Fruit fly (Drosophila melanogaster) whole organism, embryonic: ENCODE data around the gene CG15403.

Experiments used
- Aef1 ChIP-seq: fragments of 200-800 bp; sonication (Bioruptor generic); IDR thresholded peaks from 3 replicates; pipeline ENCODE4 v1.3.6; 2022; ENCODE audit warnings: missing biosample characterization, missing genetic modification characterization
- Atf6 ChIP-seq: fragments of 200-800 bp; sonication (Bioruptor generic); IDR thresholded peaks from 2 replicates; pipeline ENCODE4 v1.3.6; 2022; ENCODE audit warnings: missing biosample characterization, missing genetic modification characterization
- Bdp1 ChIP-seq: fragments of 200-800 bp; sonication (Bioruptor generic); optimal IDR thresholded peaks from 3 replicates; lab custom pipeline; 2016; ENCODE audit warnings: missing biosample characterization, missing genetic modification characterization
- CG11696 ChIP-seq: fragments of 200-800 bp; sonication (Bioruptor generic); IDR thresholded peaks from 2 replicates; pipeline ENCODE4 v1.3.6; 2022; ENCODE audit warnings: missing biosample characterization, missing genetic modification characterization
- CG12071 ChIP-seq: fragments of 200-800 bp; sonication (Bioruptor generic); optimal IDR thresholded peaks from 3 replicates; lab custom pipeline; 2018; ENCODE audit warnings: missing biosample characterization, mild to moderate bottlenecking, missing genetic modification characterization
- CG1233 ChIP-seq: fragments of 200-800 bp; sonication (Bioruptor generic); optimal IDR thresholded peaks from 4 replicates; lab custom pipeline; 2018; ENCODE audit warnings: missing biosample characterization, mild to moderate bottlenecking, missing genetic modification characterization
- CG12769 ChIP-seq: fragments of 200-800 bp; sonication (Bioruptor generic); optimal IDR thresholded peaks from 2 replicates; lab custom pipeline; 2019; ENCODE audit warnings: missing biosample characterization, mild to moderate bottlenecking, missing genetic modification characterization, moderate library complexity
- CG13624 ChIP-seq: fragments of 200-800 bp; sonication (Bioruptor generic); optimal IDR thresholded peaks from 2 replicates; lab custom pipeline; 2016; ENCODE audit warnings: missing biosample characterization, missing genetic modification characterization
- CG15269 ChIP-seq: fragments of 200-800 bp; sonication (Bioruptor generic); optimal IDR thresholded peaks from 2 replicates; lab custom pipeline; 2018; ENCODE audit warnings: missing biosample characterization, mild to moderate bottlenecking, missing genetic modification characterization, moderate library complexity
- CG17385 ChIP-seq: fragments of 200-800 bp; sonication (Bioruptor generic); optimal IDR thresholded peaks from 3 replicates; lab custom pipeline; 2018; ENCODE audit warnings: missing biosample characterization, mild to moderate bottlenecking, missing genetic modification characterization
- CG1792 ChIP-seq: fragments of 200-800 bp; sonication (Bioruptor generic); optimal IDR thresholded peaks from 2 replicates; lab custom pipeline; 2016; ENCODE audit warnings: missing biosample characterization, missing genetic modification characterization
- CG2202 ChIP-seq: fragments of 200-800 bp; sonication (Bioruptor generic); optimal IDR thresholded peaks from 2 replicates; lab custom pipeline; 2018; ENCODE audit warnings: missing biosample characterization, mild to moderate bottlenecking, missing genetic modification characterization
- CG2678 ChIP-seq: fragments of 200-800 bp; sonication (Bioruptor generic); optimal IDR thresholded peaks from 3 replicates; lab custom pipeline; 2019; ENCODE audit warnings: missing biosample characterization, mild to moderate bottlenecking, missing genetic modification characterization, moderate library complexity
- CG2712 ChIP-seq: fragments of 200-800 bp; optimal IDR thresholded peaks from 3 replicates; lab custom pipeline; 2019; ENCODE audit warnings: missing biosample characterization, mild to moderate bottlenecking, missing genetic modification characterization, moderate library complexity
- CG32767 ChIP-seq: fragments of 200-800 bp; sonication (Bioruptor generic); IDR thresholded peaks from 2 replicates; pipeline ENCODE4 v1.3.6; 2022; ENCODE audit warnings: missing biosample characterization, missing genetic modification characterization
- CG3281 ChIP-seq: fragments of 200-800 bp; sonication (Bioruptor generic); optimal IDR thresholded peaks from 3 replicates; lab custom pipeline; 2017; ENCODE audit warnings: missing biosample characterization, mild to moderate bottlenecking, missing genetic modification characterization
- CG3407 ChIP-seq: fragments of 200-800 bp; sonication (Bioruptor generic); optimal IDR thresholded peaks from 2 replicates; lab custom pipeline; 2018; ENCODE audit warnings: missing biosample characterization, mild to moderate bottlenecking, missing genetic modification characterization
- CG34376 ChIP-seq: fragments of 200-800 bp; sonication (Bioruptor generic); optimal IDR thresholded peaks from 2 replicates; lab custom pipeline; 2018; ENCODE audit warnings: missing biosample characterization, mild to moderate bottlenecking, missing genetic modification characterization
- CG4707 ChIP-seq: fragments of 200-800 bp; sonication (Bioruptor generic); optimal IDR thresholded peaks from 2 replicates; lab custom pipeline; 2018; ENCODE audit warnings: missing biosample characterization, mild to moderate bottlenecking, missing genetic modification characterization, moderate library complexity
- CG6813 ChIP-seq: fragments of 200-800 bp; sonication (Bioruptor generic); optimal IDR thresholded peaks from 2 replicates; lab custom pipeline; 2017; ENCODE audit warnings: missing biosample characterization, missing genetic modification characterization, mild to moderate bottlenecking, moderate library complexity, missing genetic modification reagents
- CG7745 ChIP-seq: fragments of 200-800 bp; sonication (Bioruptor generic); optimal IDR thresholded peaks from 2 replicates; lab custom pipeline; 2018; ENCODE audit warnings: missing biosample characterization, mild to moderate bottlenecking, missing genetic modification characterization, moderate library complexity
- CG9797 ChIP-seq: fragments of 200-800 bp; sonication (Bioruptor generic); optimal IDR thresholded peaks from 3 replicates; lab custom pipeline; 2018; ENCODE audit warnings: missing biosample characterization, mild to moderate bottlenecking, missing genetic modification characterization
- HLH3B ChIP-seq: fragments of 200-800 bp; sonication (Bioruptor generic); IDR thresholded peaks from 2 replicates; pipeline ENCODE4 v1.3.6; 2022; ENCODE audit warnings: missing biosample characterization, missing genetic modification characterization
- HLH54F ChIP-seq: fragments of 200-800 bp; sonication (Bioruptor generic); optimal IDR thresholded peaks from 3 replicates; lab custom pipeline; 2016; ENCODE audit warnings: missing biosample characterization, missing genetic modification characterization
- Hand ChIP-seq: fragments of 200-800 bp; sonication (Bioruptor generic); optimal IDR thresholded peaks from 2 replicates; lab custom pipeline; 2017; ENCODE audit warnings: mild to moderate bottlenecking, missing biosample characterization, missing genetic modification reagents, missing genetic modification characterization
- Hey ChIP-seq: fragments of 200-800 bp; sonication (Bioruptor generic); optimal IDR thresholded peaks from 3 replicates; lab custom pipeline; 2018; ENCODE audit warnings: missing biosample characterization, mild to moderate bottlenecking, missing genetic modification characterization
- HmgZ ChIP-seq: fragments of 200-800 bp; sonication (Bioruptor generic); optimal IDR thresholded peaks from 2 replicates; lab custom pipeline; 2018; ENCODE audit warnings: missing biosample characterization, mild to moderate bottlenecking, missing genetic modification characterization
- MTF-1 ChIP-seq: fragments of 200-800 bp; sonication (Bioruptor generic); optimal IDR thresholded peaks from 2 replicates; lab custom pipeline; 2018; ENCODE audit warnings: missing biosample characterization, mild to moderate bottlenecking, missing genetic modification characterization, borderline replicate concordance
- Mad ChIP-seq: fragments of 200-800 bp; sonication (Bioruptor generic); optimal IDR thresholded peaks from 2 replicates; lab custom pipeline; 2016; ENCODE audit warnings: missing biosample characterization, missing genetic modification characterization
- NC2β ChIP-seq: fragments of 200-800 bp; sonication (Bioruptor generic); optimal IDR thresholded peaks from 2 replicates; lab custom pipeline; 2016; ENCODE audit warnings: missing biosample characterization, missing genetic modification characterization
- bowl ChIP-seq: fragments of 200-800 bp; sonication (Bioruptor generic); IDR thresholded peaks from 2 replicates; pipeline ENCODE4 v1.3.6; 2022; ENCODE audit warnings: missing biosample characterization, missing genetic modification characterization
- caup ChIP-seq: fragments of 200-800 bp; sonication (Bioruptor generic); optimal IDR thresholded peaks from 3 replicates; lab custom pipeline; 2017; ENCODE audit warnings: missing biosample characterization, mild to moderate bottlenecking, missing genetic modification characterization, moderate library complexity; ENCODE audit not compliant: severe bottlenecking
- exex ChIP-seq: fragments of 200-800 bp; sonication (Bioruptor generic); optimal IDR thresholded peaks from 4 replicates; lab custom pipeline; 2018; ENCODE audit warnings: missing biosample characterization, mild to moderate bottlenecking, missing genetic modification characterization, moderate library complexity
- gem ChIP-seq: fragments of 200-800 bp; sonication (Bioruptor generic); optimal IDR thresholded peaks from 2 replicates; lab custom pipeline; 2019; ENCODE audit warnings: missing biosample characterization, mild to moderate bottlenecking, missing genetic modification characterization, moderate library complexity
- grn ChIP-seq: fragments of 200-800 bp; sonication (Bioruptor generic); optimal IDR thresholded peaks from 3 replicates; lab custom pipeline; 2017; ENCODE audit warnings: missing biosample characterization, missing genetic modification characterization
- h ChIP-seq: fragments of >200 bp; optimal IDR thresholded peaks from 2 replicates; lab custom pipeline; 2017
- hbn ChIP-seq: fragments of 200-800 bp; sonication (Bioruptor generic); IDR thresholded peaks from 2 replicates; pipeline ENCODE4 v1.3.6; 2022; ENCODE audit warnings: missing biosample characterization, missing genetic modification characterization; ENCODE audit not compliant: partially characterized antibody
- hkb ChIP-seq, 2 experiments: fragments of 200-800 bp in 1 of 2; fragments of >200 bp in 1 of 2; sonication (Bioruptor generic) in 1 of 2; IDR thresholded peaks in 1 of 2; optimal IDR thresholded peaks in 1 of 2; 2 replicates each; pipeline versions ENCODE4 v1.3.6 to Lab custom; 2017 to 2022; ENCODE audit warnings: missing biosample characterization in 1 of 2, missing genetic modification characterization in 1 of 2
- jumu ChIP-seq: fragments of 200-800 bp; sonication (Bioruptor generic); optimal IDR thresholded peaks from 3 replicates; lab custom pipeline; 2016; ENCODE audit warnings: missing biosample characterization, missing genetic modification characterization
- lab ChIP-seq: fragments of 200-800 bp; sonication (Bioruptor generic); optimal IDR thresholded peaks from 3 replicates; lab custom pipeline; 2017; ENCODE audit warnings: missing biosample characterization, missing genetic modification characterization, mild to moderate bottlenecking, moderate library complexity, missing genetic modification reagents
- lmd ChIP-seq: fragments of 200-800 bp; sonication (Bioruptor generic); IDR thresholded peaks from 2 replicates; pipeline ENCODE4 v1.3.6; 2022; ENCODE audit warnings: missing biosample characterization, missing genetic modification characterization
- mam ChIP-seq: fragments of 200-800 bp; sonication (Bioruptor generic); optimal IDR thresholded peaks from 3 replicates; lab custom pipeline; 2016; ENCODE audit warnings: missing biosample characterization, missing genetic modification characterization
- mld ChIP-seq: fragments of 200-800 bp; sonication (Bioruptor generic); IDR thresholded peaks from 3 replicates; pipeline ENCODE4 v1.3.6; 2022; ENCODE audit warnings: missing biosample characterization, missing genetic modification characterization; ENCODE audit not compliant: partially characterized antibody
- nau ChIP-seq: fragments of 200-800 bp; sonication (Bioruptor generic); optimal IDR thresholded peaks from 3 replicates; lab custom pipeline; 2017; ENCODE audit warnings: missing biosample characterization, mild to moderate bottlenecking, missing genetic modification characterization, missing genetic modification reagents
- row ChIP-seq: fragments of 200-800 bp; sonication (Bioruptor generic); IDR thresholded peaks from 3 replicates; pipeline ENCODE4 v1.3.6; 2022; ENCODE audit warnings: missing biosample characterization, missing genetic modification characterization
- run ChIP-seq: fragments of 200-800 bp; sonication (Bioruptor generic); optimal IDR thresholded peaks from 3 replicates; lab custom pipeline; 2018; ENCODE audit warnings: missing biosample characterization, mild to moderate bottlenecking, missing genetic modification characterization
- sens ChIP-seq: fragments of 200-800 bp; sonication (Bioruptor generic); peaks from one replicate; lab custom pipeline; 2016; ENCODE audit warnings: missing biosample characterization, missing genetic modification characterization
- sqz ChIP-seq: fragments of 200-800 bp; sonication (Bioruptor generic); optimal IDR thresholded peaks from 3 replicates; lab custom pipeline; 2018; ENCODE audit warnings: missing biosample characterization, mild to moderate bottlenecking, missing genetic modification characterization
- sug ChIP-seq: fragments of 200-800 bp; optimal IDR thresholded peaks from 2 replicates; lab custom pipeline; 2019; ENCODE audit warnings: missing biosample characterization, mild to moderate bottlenecking, missing genetic modification characterization, moderate library complexity
- wek ChIP-seq: fragments of 200-800 bp; sonication (Bioruptor generic); optimal IDR thresholded peaks from 3 replicates; lab custom pipeline; 2018; ENCODE audit warnings: missing biosample characterization, mild to moderate bottlenecking, missing genetic modification characterization, moderate library complexity

CG15403 gene

DNA sequence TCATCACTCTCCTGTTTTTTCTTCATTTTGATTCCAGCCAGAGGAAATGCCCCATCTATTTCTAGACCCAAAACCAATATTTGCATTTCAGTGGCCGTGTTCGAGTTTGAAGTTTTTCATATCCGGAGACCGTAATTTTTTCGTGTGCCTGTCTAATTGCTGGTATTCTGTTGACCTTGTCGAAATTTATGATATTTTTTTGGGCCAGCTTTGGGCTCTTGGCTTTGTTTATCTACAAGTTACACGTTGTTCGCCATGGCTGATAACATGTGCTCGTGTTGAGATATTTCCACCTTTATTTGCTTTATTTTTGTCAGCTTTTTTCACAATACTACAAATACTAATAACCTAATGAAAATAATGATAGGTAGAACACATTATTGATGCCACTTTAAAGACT, 6.7 kb upstream of the CG15403 start:
- TF ChIP-seq CG17385 (GFP tag; lab: Kevin White, UChicago): peak; percentile 4
- TF ChIP-seq lab (GFP tag; lab: Kevin White, UChicago): peak; percentile 42
- TF ChIP-seq CG32767 (GFP tag; lab: Robert Waterston, UW): no peak
- TF ChIP-seq CG3407 (GFP tag; lab: Kevin White, UChicago): peak; percentile 46
- 0 out of 3 replicates have a peak, but pooled peaks have one; percentile 3 for TF ChIP-seq row (GFP tag; lab: Robert Waterston, UW)
- peak; percentile 50 for TF ChIP-seq grn (GFP tag; lab: Kevin White, UChicago)
- no peak for TF ChIP-seq mam (GFP tag; lab: Kevin White, UChicago)
- TF ChIP-seq HLH54F: peak; percentile 19
- no peak for TF ChIP-seq mld (GFP tag; lab: Robert Waterston, UW)
- TF ChIP-seq CG12071: peak; percentile 28
- 0 out of 2 replicates have a peak, but pooled peaks have one; percentile 20 for TF ChIP-seq HLH3B
- no peak for TF ChIP-seq sug (tag; lab: Kevin White, UChicago)
- TF ChIP-seq Hey (tag; lab: Kevin White, UChicago): no peak
- TF ChIP-seq CG4707: peak; percentile 9
- no peak for TF ChIP-seq CG9797 (GFP tag; lab: Kevin White, UChicago)
- no peak for TF ChIP-seq h (lab: Kevin White, UChicago)
- 0 out of 2 replicates have a peak, but pooled peaks have one; percentile 5 for TF ChIP-seq bowl (GFP tag; lab: Robert Waterston, UW)
- TF ChIP-seq Mad (GFP tag; lab: Kevin White, UChicago): no peak
- peak; percentile 36 for TF ChIP-seq CG34376 (GFP tag; lab: Kevin White, UChicago)
- peak; percentile 32 for TF ChIP-seq gem
- TF ChIP-seq CG3281: peak; percentile 34
- peak; percentile 42 for TF ChIP-seq CG1233 (GFP tag; lab: Kevin White, UChicago)
- peak; percentile 16 for TF ChIP-seq CG2202 (tag; lab: Kevin White, UChicago)
- TF ChIP-seq nau (GFP tag; lab: Kevin White, UChicago): peak; percentile 36
- TF ChIP-seq MTF-1 (GFP tag; lab: Kevin White, UChicago): peak; percentile 34
- peak; percentile 76 for TF ChIP-seq sens (GFP tag; lab: Kevin White, UChicago)
- no peak for TF ChIP-seq CG2712 (tag; lab: Kevin White, UChicago)
- peak; percentile 29 for TF ChIP-seq HmgZ (tag; lab: Kevin White, UChicago)
- TF ChIP-seq caup (GFP tag; lab: Kevin White, UChicago): peak; percentile 48
- peak; percentile 34 for TF ChIP-seq CG12769 (tag; lab: Kevin White, UChicago)
- peak; percentile 33 for TF ChIP-seq exex (tag; lab: Kevin White, UChicago)
- TF ChIP-seq CG13624 (GFP tag; lab: Kevin White, UChicago): no peak
- TF ChIP-seq CG11696 (GFP tag; lab: Robert Waterston, UW): peak; percentile 25; the same call in 1 of the 2 replicates
- peak; percentile 34 for TF ChIP-seq CG2678 (tag; lab: Kevin White, UChicago)
- TF ChIP-seq wek: peak; percentile 30
- TF ChIP-seq Hand (GFP tag; lab: Kevin White, UChicago): peak; percentile 20
- TF ChIP-seq Aef1: no peak
- no peak for TF ChIP-seq jumu (GFP tag; lab: Kevin White, UChicago)
- peak; percentile 5 for TF ChIP-seq Bdp1
- TF ChIP-seq CG7745: peak; percentile 5
- no peak for TF ChIP-seq hkb (optimal IDR thresholded peaks at IDR 0.05; lab: Kevin White, UChicago)
- peak; percentile 21; the same call in 1 of the 2 replicates for TF ChIP-seq hkb (GFP tag; IDR thresholded peaks at IDR 0.05; lab: Robert Waterston, UW)
- TF ChIP-seq hbn (GFP tag; lab: Robert Waterston, UW): no peak
- peak; percentile 28 for TF ChIP-seq CG15269
- TF ChIP-seq sqz (GFP tag; lab: Kevin White, UChicago): peak; percentile 47
- no peak for TF ChIP-seq lmd
- TF ChIP-seq run: no peak
- TF ChIP-seq NC2β (GFP tag; lab: Kevin White, UChicago): peak; percentile 7
- peak; percentile 45 for TF ChIP-seq CG6813 (GFP tag; lab: Kevin White, UChicago)
- no peak for TF ChIP-seq CG1792 (GFP tag; lab: Kevin White, UChicago)
- TF ChIP-seq Atf6 (GFP tag; lab: Robert Waterston, UW): 0 out of 2 replicates have a peak, but pooled peaks have one; percentile 8
